Worm (Caenorhabditis elegans) whole organism, L1 larva: ENCODE results near the gene daam-1.

ENCODE experiments used
- ama-1 ChIP-seq: fragments of 150-350 bp; optimal IDR thresholded peaks from 2 replicates; lab custom pipeline; 2014
- ceh-82 ChIP-seq, 3 experiments: fragments of 150-350 bp in 1 of 3; sonication (generic microtip) in 2 of 3; optimal IDR thresholded peaks; 2 replicates each; lab custom pipeline; 2014 to 2017; ENCODE audit warnings: missing biosample characterization in 3 of 3, missing genetic modification characterization in 3 of 3
- egl-27 ChIP-seq, 2 experiments: fragments of 150-350 bp in 1 of 2; sonication (generic microtip); optimal IDR thresholded peaks; 3 replicates each; lab custom pipeline; 2017 to 2018; ENCODE audit warnings: missing biosample characterization in 2 of 2, missing genetic modification characterization in 2 of 2, missing genetic modification reagents in 2 of 2
- elt-3 ChIP-seq, 6 experiments: fragments of 150-350 bp in 1 of 6; sonication (generic microtip); optimal IDR thresholded peaks; 2 replicates each; lab custom pipeline; 2017 to 2018; ENCODE audit warnings: missing biosample characterization in 6 of 6, missing genetic modification characterization in 6 of 6, inconsistent platforms in 1 of 6
- grh-1 ChIP-seq: fragments of 200-800 bp; sonication (Bioruptor generic); IDR thresholded peaks from 2 replicates; pipeline ENCODE4 v1.3.6; 2022; ENCODE audit warnings: missing genetic modification reagents, missing genetic modification characterization, missing compliant biosample characterization
- jun-1 ChIP-seq: fragments of 150-350 bp; optimal IDR thresholded peaks from 2 replicates; lab custom pipeline; 2014; ENCODE audit warnings: missing biosample characterization, missing genetic modification reagents, missing genetic modification characterization
- lin-35 ChIP-seq, 2 experiments: fragments of 150-350 bp; optimal IDR thresholded peaks; 2 replicates each; lab custom pipeline; 2014; ENCODE audit warnings: missing biosample characterization in 2 of 2, missing genetic modification characterization in 2 of 2, missing genetic modification reagents in 2 of 2
- lir-3 ChIP-seq: sonication (generic microtip); optimal IDR thresholded peaks from 2 replicates; lab custom pipeline; 2016; ENCODE audit warnings: mild to moderate bottlenecking, missing genetic modification characterization, moderate library complexity, missing compliant biosample characterization; ENCODE audit not compliant: poor library complexity
- nhr-77 ChIP-seq: fragments of 150-350 bp; optimal IDR thresholded peaks from 2 replicates; lab custom pipeline; 2014; ENCODE audit warnings: missing biosample characterization, missing genetic modification characterization
- nhr-90 ChIP-seq: sonication (generic microtip); optimal IDR thresholded peaks from 2 replicates; lab custom pipeline; 2016; ENCODE audit warnings: mild to moderate bottlenecking, missing genetic modification characterization, missing compliant biosample characterization; ENCODE audit not compliant: poor library complexity
- snpc-4 ChIP-seq: fragments of 150-350 bp; optimal IDR thresholded peaks from 2 replicates; lab custom pipeline; 2014; ENCODE audit warnings: missing biosample characterization, missing genetic modification characterization
- sox-4 ChIP-seq: sonication (generic microtip); optimal IDR thresholded peaks from 2 replicates; lab custom pipeline; 2016; ENCODE audit warnings: missing genetic modification characterization, missing compliant biosample characterization
- tlp-1 ChIP-seq: fragments of 150-350 bp; optimal IDR thresholded peaks from 2 replicates; lab custom pipeline; 2014; ENCODE audit warnings: missing biosample characterization, missing genetic modification characterization
- unc-130 ChIP-seq: fragments of 150-350 bp; optimal IDR thresholded peaks from 2 replicates; lab custom pipeline; 2017; ENCODE audit warnings: missing biosample characterization, missing genetic modification characterization, inconsistent platforms

- TF ChIP-seq tlp-1 (tag; lab: Kevin White, UChicago) (no peak), lir-3 (tag; lab: Kevin White, UChicago) (no peak), egl-27 (tag; optimal IDR thresholded peaks at IDR 0.05; lab: Kevin White, UChicago) (no peak), unc-130 (tag; lab: Kevin White, UChicago) (no peak), snpc-4 (tag; lab: Kevin White, UChicago) (no peak), sox-4 (no peak), lin-35 (GFP tag; optimal IDR thresholded peaks at IDR 0.05; lab: Kevin White, UChicago) (no peak), ama-1 (lab: Kevin White, UChicago) (no peak), ceh-82 (tag; optimal IDR thresholded peaks at IDR 0.05; lab: Kevin White, UChicago) (no peak), jun-1 (tag; lab: Kevin White, UChicago) (no peak), grh-1 (GFP tag; lab: Robert Waterston, UW) (no peak), elt-3 (tag; optimal IDR thresholded peaks at IDR 0.05; lab: Kevin White, UChicago) (no peak), nhr-90 (tag; lab: Kevin White, UChicago) (no peak), nhr-77 (tag; lab: Kevin White, UChicago) (no peak)
Measured at ce11 chrV:68112-68511, 15.5 kb downstream of the daam-1 start.
